Worm (Caenorhabditis elegans) whole organism, early embryonic: ENCODE results near the gene F56F10.1.

Experiments used
- B0310.2 ChIP-seq: sonication (generic microtip); optimal IDR thresholded peaks from 2 replicates; lab custom pipeline; 2016; ENCODE audit warnings: mild to moderate bottlenecking, missing genetic modification characterization, missing compliant biosample characterization
- ama-1 ChIP-seq: fragments of 150-350 bp; optimal IDR thresholded peaks from 2 replicates; lab custom pipeline; 2014
- ceh-36 ChIP-seq: sonication (generic microtip); optimal IDR thresholded peaks from 2 replicates; lab custom pipeline; 2016; ENCODE audit warnings: missing genetic modification characterization, inconsistent platforms, missing compliant biosample characterization
- ets-7 ChIP-seq: sonication (generic microtip); optimal IDR thresholded peaks from 2 replicates; lab custom pipeline; 2016; ENCODE audit warnings: missing genotype, missing genetic modification characterization, missing compliant biosample characterization
- flt-1 ChIP-seq: fragments of 200-800 bp; sonication (Bioruptor generic); IDR thresholded peaks from 2 replicates; pipeline ENCODE4 v1.3.6; 2022; ENCODE audit warnings: missing genetic modification characterization, missing compliant biosample characterization
- hmg-4 ChIP-seq: fragments of 200-800 bp; sonication (Bioruptor generic); optimal IDR thresholded peaks from 2 replicates; lab custom pipeline; 2018; ENCODE audit warnings: mild to moderate bottlenecking, missing genetic modification characterization, missing compliant biosample characterization
- hnd-1 ChIP-seq: sonication (generic microtip); optimal IDR thresholded peaks from 2 replicates; lab custom pipeline; 2016; ENCODE audit warnings: missing genetic modification characterization, missing compliant biosample characterization
- scrt-1 ChIP-seq: fragments of 200-800 bp; sonication (Bioruptor generic); IDR thresholded peaks from 2 replicates; pipeline ENCODE4 v1.3.6; 2022; ENCODE audit warnings: missing genetic modification characterization, missing compliant biosample characterization
- sea-1 ChIP-seq: fragments of 200-800 bp; sonication (Bioruptor generic); conservative IDR thresholded peaks from 2 replicates; pipeline ENCODE4 v1.3.6; 2022; ENCODE audit warnings: missing genetic modification characterization, missing compliant biosample characterization

DNA sequence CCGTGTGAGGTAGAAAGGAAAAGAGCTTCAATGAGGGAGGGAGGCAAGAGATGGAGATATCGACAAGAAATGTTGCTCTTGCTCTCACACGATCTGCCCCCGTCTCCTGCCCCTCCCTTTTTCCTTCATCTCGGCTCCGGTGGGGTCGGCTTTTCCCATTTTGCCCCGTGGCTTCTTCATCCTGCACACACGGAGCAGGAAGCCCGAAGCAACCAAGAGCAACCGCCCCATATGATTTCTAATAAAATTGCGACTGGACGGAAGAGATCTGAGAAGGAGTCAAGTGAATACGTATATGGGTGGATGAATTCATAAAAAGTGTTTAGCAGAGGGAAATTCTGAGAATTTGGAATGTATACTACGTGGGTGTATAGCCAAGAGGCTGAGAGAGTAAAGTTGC lies 27.8 kb upstream of the F56F10.1 start:
- TF ChIP-seq hmg-4 (GFP tag; lab: Kevin White, UChicago) (no peak), ama-1 (lab: Kevin White, UChicago) (no peak), flt-1 (GFP tag; lab: Robert Waterston, UW) (no peak), scrt-1 (GFP tag; lab: Robert Waterston, UW) (no peak), ceh-36 (no peak), ets-7 (no peak), B0310.2 (tag; lab: Kevin White, UChicago) (no peak), hnd-1 (tag; lab: Kevin White, UChicago) (no peak), sea-1 (GFP tag; lab: Robert Waterston, UW) (no peak)
